Worm (Caenorhabditis elegans) whole organism, L1 larva: ENCODE data around the gene C26B9.5.
A peak's percentile ranks its signal among the peaks of the same experiment; 100 is the strongest.

Experiments used
- C04F5.9 ChIP-seq: sonication (generic microtip); optimal IDR thresholded peaks from 2 replicates; lab custom pipeline; 2016; ENCODE audit warnings: missing genetic modification characterization, missing compliant biosample characterization
- aha-1 ChIP-seq: fragments of 150-350 bp; optimal IDR thresholded peaks from 2 replicates; lab custom pipeline; 2014; ENCODE audit warnings: missing biosample characterization, missing genetic modification characterization
- alr-1 ChIP-seq: fragments of 200-800 bp; sonication (Bioruptor generic); optimal IDR thresholded peaks from 2 replicates; lab custom pipeline; 2018; ENCODE audit warnings: borderline replicate concordance, mild to moderate bottlenecking, missing genetic modification characterization, missing compliant biosample characterization
- aly-2 ChIP-seq: fragments of 150-350 bp; optimal IDR thresholded peaks from 2 replicates; lab custom pipeline; 2014; ENCODE audit warnings: missing biosample characterization, missing genetic modification characterization
- blmp-1 ChIP-seq: fragments of 150-350 bp; optimal IDR thresholded peaks from 2 replicates; lab custom pipeline; 2014; ENCODE audit warnings: missing biosample characterization, missing genetic modification characterization
- ceh-8 ChIP-seq: fragments of 200-800 bp; sonication (Bioruptor generic); optimal IDR thresholded peaks from 2 replicates; lab custom pipeline; 2018; ENCODE audit warnings: mild to moderate bottlenecking, missing genetic modification characterization, moderate library complexity, missing compliant biosample characterization
- ceh-82 ChIP-seq, 3 experiments: fragments of 150-350 bp in 1 of 3; sonication (generic microtip) in 2 of 3; optimal IDR thresholded peaks; 2 replicates each; lab custom pipeline; 2014 to 2017; ENCODE audit warnings: missing biosample characterization in 3 of 3, missing genetic modification characterization in 3 of 3
- ceh-90 ChIP-seq: sonication (generic microtip); optimal IDR thresholded peaks from 2 replicates; lab custom pipeline; 2016; ENCODE audit warnings: missing genetic modification characterization, missing compliant biosample characterization
- ces-1 ChIP-seq: fragments of 150-350 bp; optimal IDR thresholded peaks from 2 replicates; lab custom pipeline; 2014; ENCODE audit warnings: missing biosample characterization, missing genetic modification reagents, missing genetic modification characterization
- dsc-1 ChIP-seq: sonication (generic microtip); optimal IDR thresholded peaks from 2 replicates; lab custom pipeline; 2016; ENCODE audit warnings: mild to moderate bottlenecking, missing genetic modification characterization, missing compliant biosample characterization
- efl-1 ChIP-seq, 4 experiments: fragments of 150-350 bp; optimal IDR thresholded peaks in 3 of 4; peaks in 1 of 4; 1 replicate in 1 of 4; 2 replicates in 3 of 4; lab custom pipeline; 2014; ENCODE audit warnings: missing biosample characterization in 2 of 4, missing genetic modification characterization in 2 of 4, missing genetic modification reagents in 2 of 4
- egl-13 ChIP-seq: sonication (generic microtip); optimal IDR thresholded peaks from 2 replicates; lab custom pipeline; 2016; ENCODE audit warnings: missing genotype, missing genetic modification reagents, missing genetic modification characterization, missing compliant biosample characterization
- elt-2 ChIP-seq: sonication (generic microtip); optimal IDR thresholded peaks from 2 replicates; lab custom pipeline; 2016; ENCODE audit warnings: missing genetic modification characterization, mild to moderate bottlenecking, inconsistent platforms, missing compliant biosample characterization, missing genetic modification reagents
- ets-5 ChIP-seq: fragments of 200-800 bp; sonication (Bioruptor generic); IDR thresholded peaks from 2 replicates; pipeline ENCODE4 v1.3.6; 2022; ENCODE audit warnings: missing genetic modification characterization, missing compliant biosample characterization
- fkh-4 ChIP-seq: sonication (generic microtip); optimal IDR thresholded peaks from 2 replicates; lab custom pipeline; 2016; ENCODE audit warnings: missing compliant biosample characterization, missing genetic modification characterization, borderline replicate concordance
- hlh-17 ChIP-seq: fragments of 200-800 bp; sonication (Bioruptor generic); optimal IDR thresholded peaks from 2 replicates; lab custom pipeline; 2018; ENCODE audit warnings: missing genetic modification characterization, mild to moderate bottlenecking, missing compliant biosample characterization, moderate library complexity, borderline replicate concordance
- isw-1 ChIP-seq: fragments of 200-800 bp; sonication (Bioruptor generic); IDR thresholded peaks from 2 replicates; pipeline ENCODE4 v1.3.6; 2022; ENCODE audit warnings: missing genetic modification characterization, missing compliant biosample characterization
- jun-1 ChIP-seq: fragments of 150-350 bp; optimal IDR thresholded peaks from 2 replicates; lab custom pipeline; 2014; ENCODE audit warnings: missing biosample characterization, missing genetic modification reagents, missing genetic modification characterization
- lin-14 ChIP-seq: fragments of 200-800 bp; sonication (Bioruptor generic); optimal IDR thresholded peaks from 2 replicates; lab custom pipeline; 2018; ENCODE audit warnings: mild to moderate bottlenecking, missing genetic modification characterization, moderate library complexity, missing compliant biosample characterization
- lin-15B ChIP-seq: fragments of 150-350 bp; sonication (generic microtip); optimal IDR thresholded peaks from 3 replicates; lab custom pipeline; 2014; ENCODE audit warnings: missing biosample characterization, missing genetic modification characterization
- lin-35 ChIP-seq, 2 experiments: fragments of 150-350 bp; optimal IDR thresholded peaks; 2 replicates each; lab custom pipeline; 2014; ENCODE audit warnings: missing biosample characterization in 2 of 2, missing genetic modification characterization in 2 of 2, missing genetic modification reagents in 2 of 2
- lin-39 ChIP-seq: fragments of 150-350 bp; optimal IDR thresholded peaks from 2 replicates; lab custom pipeline; 2014; ENCODE audit warnings: missing biosample characterization, missing genetic modification reagents, missing genetic modification characterization
- mdl-1 ChIP-seq, 2 experiments: fragments of 150-350 bp; optimal IDR thresholded peaks; 2 replicates each; lab custom pipeline; 2014 to 2017; ENCODE audit warnings: missing biosample characterization in 2 of 2, missing genetic modification characterization in 2 of 2, inconsistent platforms in 1 of 2
- mep-1 ChIP-seq: fragments of 150-350 bp; optimal IDR thresholded peaks from 2 replicates; lab custom pipeline; 2014; ENCODE audit warnings: missing biosample characterization, missing genetic modification characterization
- nhr-19 ChIP-seq: fragments of 200-800 bp; sonication (Bioruptor generic); conservative IDR thresholded peaks from 2 replicates; pipeline ENCODE4 v1.3.6; 2022; ENCODE audit warnings: missing genetic modification characterization, missing compliant biosample characterization
- nhr-20 ChIP-seq: sonication (generic microtip); optimal IDR thresholded peaks from 2 replicates; lab custom pipeline; 2016; ENCODE audit warnings: mild to moderate bottlenecking, missing genetic modification characterization, missing compliant biosample characterization
- nhr-47 ChIP-seq: sonication (generic microtip); optimal IDR thresholded peaks from 2 replicates; lab custom pipeline; 2016; ENCODE audit warnings: mild to moderate bottlenecking, missing genetic modification characterization, moderate library complexity, missing compliant biosample characterization
- nhr-71 ChIP-seq: sonication (generic microtip); optimal IDR thresholded peaks from 2 replicates; lab custom pipeline; 2016; ENCODE audit warnings: mild to moderate bottlenecking, missing genetic modification characterization, moderate library complexity, missing compliant biosample characterization
- nhr-76 ChIP-seq: sonication (generic microtip); optimal IDR thresholded peaks from 2 replicates; lab custom pipeline; 2017; ENCODE audit warnings: missing biosample characterization, missing genetic modification characterization
- nhr-77 ChIP-seq: fragments of 150-350 bp; optimal IDR thresholded peaks from 2 replicates; lab custom pipeline; 2014; ENCODE audit warnings: missing biosample characterization, missing genetic modification characterization
- nhr-85 ChIP-seq: sonication (generic microtip); peaks from one replicate; lab custom pipeline; 2016; ENCODE audit warnings: missing genetic modification characterization, inconsistent platforms, missing compliant biosample characterization
- nhr-90 ChIP-seq: sonication (generic microtip); optimal IDR thresholded peaks from 2 replicates; lab custom pipeline; 2016; ENCODE audit warnings: mild to moderate bottlenecking, missing genetic modification characterization, missing compliant biosample characterization; ENCODE audit not compliant: poor library complexity
- pag-3 ChIP-seq: sonication (generic microtip); optimal IDR thresholded peaks from 2 replicates; lab custom pipeline; 2017; ENCODE audit warnings: missing genetic modification characterization, mild to moderate bottlenecking, missing compliant biosample characterization, antibody characterized with exemption, borderline replicate concordance; ENCODE audit not compliant: insufficient read depth
- pqm-1 ChIP-seq: sonication (generic microtip); optimal IDR thresholded peaks from 3 replicates; lab custom pipeline; 2017; ENCODE audit warnings: missing biosample characterization, missing genetic modification characterization
- rnt-1 ChIP-seq: sonication (generic microtip); optimal IDR thresholded peaks from 2 replicates; lab custom pipeline; 2016; ENCODE audit warnings: mild to moderate bottlenecking, missing genetic modification characterization, moderate library complexity, missing compliant biosample characterization
- skn-1 ChIP-seq: fragments of 150-350 bp; optimal IDR thresholded peaks from 2 replicates; lab custom pipeline; 2014; ENCODE audit warnings: missing biosample characterization, missing genetic modification characterization
- snu-23 ChIP-seq: sonication (generic microtip); optimal IDR thresholded peaks from 2 replicates; lab custom pipeline; 2016; ENCODE audit warnings: missing genetic modification characterization, missing compliant biosample characterization
- sup-37 ChIP-seq: fragments of 200-800 bp; sonication (Bioruptor generic); optimal IDR thresholded peaks from 2 replicates; lab custom pipeline; 2018; ENCODE audit warnings: mild to moderate bottlenecking, missing genetic modification characterization, missing compliant biosample characterization
- unc-130 ChIP-seq: fragments of 150-350 bp; optimal IDR thresholded peaks from 2 replicates; lab custom pipeline; 2017; ENCODE audit warnings: missing biosample characterization, missing genetic modification characterization, inconsistent platforms
- unc-86 ChIP-seq: sonication (generic microtip); optimal IDR thresholded peaks from 2 replicates; lab custom pipeline; 2016; ENCODE audit warnings: missing genetic modification characterization, missing compliant biosample characterization
- ztf-11 ChIP-seq, 2 experiments: sonication (generic microtip); optimal IDR thresholded peaks; 2 replicates each; lab custom pipeline; 2016 to 2017; ENCODE audit warnings: missing genetic modification characterization in 2 of 2, missing biosample characterization in 1 of 2, missing compliant biosample characterization in 1 of 2

Gene C26B9.5

ce11 chrX:5346303-5346702 is 17.0 kb downstream of the C26B9.5 start:
- no peak for TF ChIP-seq lin-15B (tag; lab: Kevin White, UChicago)
- TF ChIP-seq alr-1 (tag; lab: Kevin White, UChicago): no peak
- TF ChIP-seq lin-35 (GFP tag; optimal IDR thresholded peaks at IDR 0.05; lab: Kevin White, UChicago): peak in 1 of 2 experiments; percentile 3
- no peak for TF ChIP-seq nhr-19 (GFP tag; lab: Robert Waterston, UW)
- TF ChIP-seq elt-2 (tag; lab: Kevin White, UChicago): peak; percentile 0
- no peak for TF ChIP-seq snu-23
- no peak for TF ChIP-seq nhr-77
- no peak for TF ChIP-seq efl-1 (optimal IDR thresholded peaks at IDR 0.05; lab: Kevin White, UChicago)
- peak in 1 of 2 experiments; percentile 62 for TF ChIP-seq efl-1 (GFP tag; optimal IDR thresholded peaks at IDR 0.05 in 1 of 2; lab: Kevin White, UChicago)

ce11 chrX:5347856-5348255 is 18.6 kb downstream of the C26B9.5 start:
- TF ChIP-seq hlh-17 (GFP tag; lab: Kevin White, UChicago): no peak
- peak; percentile 18 for TF ChIP-seq dsc-1 (tag; lab: Kevin White, UChicago)
- no peak for TF ChIP-seq aly-2 (tag; lab: Kevin White, UChicago)
- TF ChIP-seq lin-14 (GFP tag; lab: Kevin White, UChicago): peak; percentile 17
- no peak for TF ChIP-seq lin-39 (tag; lab: Kevin White, UChicago)
- TF ChIP-seq nhr-47 (tag; lab: Kevin White, UChicago): no peak
- TF ChIP-seq, all 84 proteins: peak for 2

ce11 chrX:5348529-5349148 is 19.4 kb downstream of the C26B9.5 start, which contains the start of gene syx-3:
Gene syx-3 (plus strand): TSS chrX:5349098.
- peak; percentile 93 for TF ChIP-seq dsc-1 (tag; lab: Kevin White, UChicago)
- TF ChIP-seq pag-3: peak; percentile 61
- no peak for TF ChIP-seq nhr-90 (tag; lab: Kevin White, UChicago)
- peak; percentile 43 for TF ChIP-seq fkh-4 (tag; lab: Kevin White, UChicago)
- TF ChIP-seq isw-1 (GFP tag; lab: Robert Waterston, UW): no peak
- TF ChIP-seq nhr-71 (tag; lab: Kevin White, UChicago): peak; percentile 27
- TF ChIP-seq nhr-20: peak; percentile 4
- TF ChIP-seq lin-14 (GFP tag; lab: Kevin White, UChicago): peak; percentile 43
- peak; percentile 41 for TF ChIP-seq snu-23

- TF ChIP-seq egl-13 (tag; lab: Kevin White, UChicago) (peak; percentile 15), rnt-1 (tag; lab: Kevin White, UChicago) (peak; percentile 50), jun-1 (tag; lab: Kevin White, UChicago) (no peak), nhr-76 (tag; lab: Kevin White, UChicago) (no peak), unc-86 (tag; lab: Kevin White, UChicago) (peak; percentile 13), aha-1 (tag; lab: Kevin White, UChicago) (no peak), blmp-1 (tag; lab: Kevin White, UChicago) (peak; percentile 65), nhr-85 (peak; percentile 70), unc-130 (tag; lab: Kevin White, UChicago) (no peak), nhr-20 (peak; percentile 43), pqm-1 (tag; lab: Kevin White, UChicago) (no peak), nhr-77 (no peak), ceh-8 (GFP tag; lab: Kevin White, UChicago) (peak; percentile 14), lin-35 (GFP tag; optimal IDR thresholded peaks at IDR 0.05; lab: Kevin White, UChicago) (peak in 1 of 2 experiments; percentile 4), dsc-1 (tag; lab: Kevin White, UChicago) (peak; percentile 26), lin-14 (GFP tag; lab: Kevin White, UChicago) (peak; percentile 83), mep-1 (tag; lab: Kevin White, UChicago) (no peak), ceh-90 (no peak), skn-1 (tag; lab: Kevin White, UChicago) (peak; percentile 42), nhr-71 (tag; lab: Kevin White, UChicago) (peak; percentile 17), hlh-17 (GFP tag; lab: Kevin White, UChicago) (no peak), mdl-1 (tag; optimal IDR thresholded peaks at IDR 0.05; lab: Kevin White, UChicago) (peak in 1 of 2 experiments; percentile 11), ets-5 (GFP tag; lab: Robert Waterston, UW) (no peak), ces-1 (GFP tag; lab: Kevin White, UChicago) (no peak), nhr-47 (tag; lab: Kevin White, UChicago) (peak; percentile 23), ztf-11 (tag; optimal IDR thresholded peaks at IDR 0.05; lab: Kevin White, UChicago) (peak in 1 of 2 experiments; percentile 44), sup-37 (no peak), C04F5.9 (tag; lab: Kevin White, UChicago) (no peak), ceh-82 (tag; optimal IDR thresholded peaks at IDR 0.05; lab: Kevin White, UChicago) (peak in 1 of 3 experiments; percentile 54)
These were observed 25.0 kb downstream of the C26B9.5 start, which contains the start of gene pfn-2 for ce11 chrX:5354022-5354876. Gene pfn-2 (minus strand): TSS chrX:5354072.
